Worm (Caenorhabditis elegans): ENCODE data around the gene srv-14.
A peak's percentile ranks its signal among the peaks of the same experiment; 100 is the strongest.

DNA sequence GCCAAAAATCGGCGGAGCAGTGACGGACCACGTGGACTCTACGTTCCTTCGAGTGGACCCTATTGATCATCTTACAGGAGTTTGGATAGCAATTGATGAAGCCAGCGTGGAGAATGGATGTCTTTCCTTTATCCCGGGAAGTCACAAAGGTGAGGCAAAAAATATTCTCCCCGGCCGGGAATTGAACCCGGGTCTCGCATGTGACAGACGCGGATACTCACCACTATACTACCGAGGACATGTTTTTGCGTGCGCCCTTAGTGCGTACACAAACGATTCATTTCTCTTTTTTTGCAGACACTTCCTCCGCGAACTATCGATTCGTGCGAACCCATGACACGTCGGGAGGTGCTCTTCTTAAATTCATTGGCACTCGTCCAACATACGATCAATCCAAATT lies 37.1 kb upstream of the srv-14 start:
- no peak for TF ChIP-seq unc-39 (tag; optimal IDR thresholded peaks at IDR 0.05)
- no peak for TF ChIP-seq fos-1 (tag; optimal IDR thresholded peaks at IDR 0.05)
- TF ChIP-seq nhr-12 (tag; optimal IDR thresholded peaks at IDR 0.05): no peak
- TF ChIP-seq snpc-4 (tag; optimal IDR thresholded peaks at IDR 0.05): peak; percentile 52
- TF ChIP-seq skn-1 (tag; optimal IDR thresholded peaks at IDR 0.05): no peak
- TF ChIP-seq nhr-28 (tag; optimal IDR thresholded peaks at IDR 0.05): no peak
- no peak for TF ChIP-seq elt-1 (tag; optimal IDR thresholded peaks at IDR 0.05)
- no peak for TF ChIP-seq egl-27 (tag; optimal IDR thresholded peaks at IDR 0.05)
- TF ChIP-seq nhr-11 (tag; optimal IDR thresholded peaks at IDR 0.05): no peak
